Worm (Caenorhabditis elegans): ENCODE data around the gene str-25.

- no peak for TF ChIP-seq lin-13 (GFP tag; optimal IDR thresholded peaks at IDR 0.05)
- TF ChIP-seq unc-30 (tag; optimal IDR thresholded peaks at IDR 0.05), result no peak
- no peak for TF ChIP-seq snpc-4 (tag; optimal IDR thresholded peaks at IDR 0.05)
- TF ChIP-seq tbx-2 (tag; optimal IDR thresholded peaks at IDR 0.05), result no peak
- no peak for TF ChIP-seq blmp-1 (tag; optimal IDR thresholded peaks at IDR 0.05)
- TF ChIP-seq pqm-1 (tag; optimal IDR thresholded peaks at IDR 0.05), result no peak
- no peak for TF ChIP-seq mep-1 (tag; optimal IDR thresholded peaks at IDR 0.05)
- no peak for TF ChIP-seq fkh-10 (GFP tag; optimal IDR thresholded peaks at IDR 0.05)
- no peak for TF ChIP-seq mdl-1 (tag; optimal IDR thresholded peaks at IDR 0.05)
- TF ChIP-seq ceh-8 (GFP tag; optimal IDR thresholded peaks at IDR 0.05), result no peak
- no peak for TF ChIP-seq unc-98 (GFP tag; IDR thresholded peaks at IDR 0.05)
- no peak for TF ChIP-seq hpl-2 (GFP tag; optimal IDR thresholded peaks at IDR 0.05)
- TF ChIP-seq nhr-11 (tag; optimal IDR thresholded peaks at IDR 0.05), result no peak
Measured at ce11 chrV:16139529-16139928, 24.0 kb downstream of the str-25 start, which contains the start of gene clc-11.

All from whole organism, L1 larva.